Worm (Caenorhabditis elegans) whole organism, early embryonic: ENCODE data around the gene ZK930.6.

Experiments used
- aly-1 ChIP-seq: sonication (generic microtip); optimal IDR thresholded peaks from 2 replicates; lab custom pipeline; 2016; ENCODE audit warnings: missing genetic modification characterization, missing compliant biosample characterization
- ama-1 ChIP-seq: fragments of 150-350 bp; optimal IDR thresholded peaks from 2 replicates; lab custom pipeline; 2014
- ceh-13 ChIP-seq: fragments of 200-800 bp; sonication (Bioruptor generic); optimal IDR thresholded peaks from 2 replicates; lab custom pipeline; 2018; ENCODE audit warnings: mild to moderate bottlenecking, missing genetic modification characterization, missing compliant biosample characterization
- ceh-36 ChIP-seq: sonication (generic microtip); optimal IDR thresholded peaks from 2 replicates; lab custom pipeline; 2016; ENCODE audit warnings: missing genetic modification characterization, inconsistent platforms, missing compliant biosample characterization
- ets-7 ChIP-seq: sonication (generic microtip); optimal IDR thresholded peaks from 2 replicates; lab custom pipeline; 2016; ENCODE audit warnings: missing genotype, missing genetic modification characterization, missing compliant biosample characterization
- flt-1 ChIP-seq: fragments of 200-800 bp; sonication (Bioruptor generic); IDR thresholded peaks from 2 replicates; pipeline ENCODE4 v1.3.6; 2022; ENCODE audit warnings: missing genetic modification characterization, missing compliant biosample characterization
- hmbx-1 ChIP-seq: sonication (generic microtip); optimal IDR thresholded peaks from 2 replicates; lab custom pipeline; 2016; ENCODE audit warnings: mild to moderate bottlenecking, missing genetic modification characterization, missing compliant biosample characterization
- hmg-4 ChIP-seq: fragments of 200-800 bp; sonication (Bioruptor generic); optimal IDR thresholded peaks from 2 replicates; lab custom pipeline; 2018; ENCODE audit warnings: mild to moderate bottlenecking, missing genetic modification characterization, missing compliant biosample characterization
- hnd-1 ChIP-seq: sonication (generic microtip); optimal IDR thresholded peaks from 2 replicates; lab custom pipeline; 2016; ENCODE audit warnings: missing genetic modification characterization, missing compliant biosample characterization
- pes-1 ChIP-seq: fragments of 200-800 bp; sonication (Bioruptor generic); IDR thresholded peaks from 2 replicates; pipeline ENCODE4 v1.3.6; 2022; ENCODE audit warnings: missing genetic modification reagents, missing genetic modification characterization, missing compliant biosample characterization
- scrt-1 ChIP-seq: fragments of 200-800 bp; sonication (Bioruptor generic); IDR thresholded peaks from 2 replicates; pipeline ENCODE4 v1.3.6; 2022; ENCODE audit warnings: missing genetic modification characterization, missing compliant biosample characterization
- sea-1 ChIP-seq: fragments of 200-800 bp; sonication (Bioruptor generic); conservative IDR thresholded peaks from 2 replicates; pipeline ENCODE4 v1.3.6; 2022; ENCODE audit warnings: missing genetic modification characterization, missing compliant biosample characterization
- tbx-11 ChIP-seq: fragments of 200-800 bp; sonication (Bioruptor generic); IDR thresholded peaks from 2 replicates; pipeline ENCODE4 v1.3.6; 2022; ENCODE audit warnings: missing genetic modification characterization, missing compliant biosample characterization
- tbx-37 ChIP-seq: fragments of 200-800 bp; sonication (Bioruptor generic); conservative IDR thresholded peaks from 2 replicates; pipeline ENCODE4 v1.3.6; 2022; ENCODE audit warnings: missing genetic modification reagents, missing genetic modification characterization, missing compliant biosample characterization
- tra-4 ChIP-seq: sonication (generic microtip); optimal IDR thresholded peaks from 2 replicates; lab custom pipeline; 2017; ENCODE audit warnings: missing genetic modification characterization, missing compliant biosample characterization

The ZK930.6 gene

ce11 chrII:11928752-11929151 lies 45.0 kb downstream of the ZK930.6 start:
- TF ChIP-seq hnd-1 (tag; lab: Kevin White, UChicago): no peak
- no peak for TF ChIP-seq tbx-11
- TF ChIP-seq scrt-1 (GFP tag; lab: Robert Waterston, UW): no peak
- TF ChIP-seq tbx-37: no peak
- TF ChIP-seq hmbx-1 (tag; lab: Kevin White, UChicago): no peak
- TF ChIP-seq aly-1 (tag; lab: Kevin White, UChicago): no peak
- TF ChIP-seq ets-7 (tag; lab: Kevin White, UChicago): no peak
- TF ChIP-seq hmg-4: no peak
- TF ChIP-seq sea-1 (GFP tag; lab: Robert Waterston, UW): no peak
- no peak for TF ChIP-seq ama-1 (lab: Kevin White, UChicago)
- TF ChIP-seq tra-4 (tag; lab: Kevin White, UChicago): no peak
- TF ChIP-seq ceh-36 (tag; lab: Kevin White, UChicago): no peak
- no peak for TF ChIP-seq pes-1 (GFP tag; lab: Robert Waterston, UW)
- TF ChIP-seq ceh-13: no peak
- TF ChIP-seq flt-1 (GFP tag; lab: Robert Waterston, UW): no peak

ce11 chrII:11930132-11930531 lies 46.4 kb downstream of the ZK930.6 start:
- TF ChIP-seq hmg-4 (no peak), ceh-36 (tag; lab: Kevin White, UChicago) (peak; percentile 64)

- TF ChIP-seq hnd-1 (tag; lab: Kevin White, UChicago) (no peak), ama-1 (lab: Kevin White, UChicago) (no peak), tbx-11 (no peak)
Observed at ce11 chrII:11935266-11935665, 51.5 kb downstream of the ZK930.6 start, which contains the start of gene lin-29. Gene lin-29, minus strand, starts transcription at chrII:11935343.
